Worm (Caenorhabditis elegans): Measurements from ENCODE around the gene C13G5.2.

The C13G5.2 gene

ce11 chrIII:8573869-8574268 is 44.4 kb downstream of the C13G5.2 start (continued):
- TF ChIP-seq ZK546.5 (tag; optimal IDR thresholded peaks at IDR 0.05), result no peak

- TF ChIP-seq lin-13 (GFP tag; optimal IDR thresholded peaks at IDR 0.05) (no peak), F37D6.2 (tag; optimal IDR thresholded peaks at IDR 0.05) (no peak), unc-62 (GFP tag; optimal IDR thresholded peaks at IDR 0.05 in 1 of 2) (peak in 1 of 2 experiments; percentile 90), unc-62 (tag; optimal IDR thresholded peaks at IDR 0.05) (no peak), pqm-1 (tag; optimal IDR thresholded peaks at IDR 0.05) (no peak), D1046.2 (GFP tag; IDR thresholded peaks at IDR 0.05) (no peak)
Measured at ce11 chrIII:8573301-8573700, 45.0 kb downstream of the C13G5.2 start.

ce11 chrIII:8571845-8572244 is 46.4 kb downstream of the C13G5.2 start:
- peak; percentile 13 for TF ChIP-seq hlh-11 (tag; optimal IDR thresholded peaks at IDR 0.05)
- TF ChIP-seq ZK546.5 (tag; optimal IDR thresholded peaks at IDR 0.05), result no peak
- TF ChIP-seq mes-2 (tag; optimal IDR thresholded peaks at IDR 0.05; ENCODE audit: poor library complexity, severe bottlenecking), result no peak
- no peak for TF ChIP-seq ctbp-1 (GFP tag; IDR thresholded peaks at IDR 0.05)
- TF ChIP-seq mxl-3 (GFP tag; optimal IDR thresholded peaks at IDR 0.05), result no peak
- no peak for TF ChIP-seq php-3 (GFP tag; IDR thresholded peaks at IDR 0.05)
- TF ChIP-seq ZK337.2 (GFP tag; IDR thresholded peaks at IDR 0.05), result 0 out of 2 replicates have a peak, but pooled peaks have one; percentile 18
- TF ChIP-seq dpl-1 (GFP tag; optimal IDR thresholded peaks at IDR 0.05), result no peak

- peak; percentile 83; the same call in 1 of the 2 replicates for TF ChIP-seq set-16 (GFP tag; IDR thresholded peaks at IDR 0.05)
- TF ChIP-seq ZK546.5 (tag; optimal IDR thresholded peaks at IDR 0.05), result no peak
Measured at ce11 chrIII:8570289-8570688, 48.0 kb downstream of the C13G5.2 start.
